Worm (Caenorhabditis elegans) whole organism, L2 larva: Measurements from ENCODE around the gene pgp-11.

ENCODE experiments used
- ceh-82 ChIP-seq: fragments of 150-350 bp; optimal IDR thresholded peaks from 2 replicates; lab custom pipeline; 2014; ENCODE audit warnings: missing biosample characterization, missing genetic modification characterization
- egl-27 ChIP-seq: sonication (generic microtip); optimal IDR thresholded peaks from 3 replicates; lab custom pipeline; 2017; ENCODE audit warnings: missing biosample characterization, missing genetic modification reagents, missing genetic modification characterization
- lin-13 ChIP-seq: fragments of 150-350 bp; optimal IDR thresholded peaks from 2 replicates; lab custom pipeline; 2014; ENCODE audit warnings: missing biosample characterization, missing genetic modification reagents, missing genetic modification characterization
- mab-5 ChIP-seq: fragments of 150-350 bp; optimal IDR thresholded peaks from 2 replicates; lab custom pipeline; 2014; ENCODE audit warnings: missing biosample characterization, missing genetic modification characterization
- mdl-1 ChIP-seq, 2 experiments: fragments of 150-350 bp in 1 of 2; sonication (generic microtip) in 1 of 2; optimal IDR thresholded peaks; 2 replicates each; lab custom pipeline; 2017; ENCODE audit warnings: missing biosample characterization in 2 of 2, missing genetic modification characterization in 2 of 2
- nhr-10 ChIP-seq: sonication (generic microtip); optimal IDR thresholded peaks from 2 replicates; lab custom pipeline; 2017; ENCODE audit warnings: missing biosample characterization, missing genetic modification characterization
- nhr-129 ChIP-seq: fragments of 150-350 bp; optimal IDR thresholded peaks from 2 replicates; lab custom pipeline; 2014; ENCODE audit warnings: missing biosample characterization, missing genetic modification characterization
- nhr-25 ChIP-seq: fragments of 150-350 bp; sonication (generic microtip); optimal IDR thresholded peaks from 3 replicates; lab custom pipeline; 2014; ENCODE audit warnings: missing biosample characterization, missing genetic modification characterization
- snpc-4 ChIP-seq: fragments of 150-350 bp; optimal IDR thresholded peaks from 2 replicates; lab custom pipeline; 2014; ENCODE audit warnings: missing biosample characterization, missing genetic modification characterization
- unc-62 ChIP-seq: fragments of 150-350 bp; optimal IDR thresholded peaks from 2 replicates; lab custom pipeline; 2014; ENCODE audit warnings: missing biosample characterization, missing genetic modification reagents, missing genetic modification characterization
- ztf-11 ChIP-seq: sonication (generic microtip); optimal IDR thresholded peaks from 2 replicates; lab custom pipeline; 2017; ENCODE audit warnings: missing biosample characterization, missing genetic modification characterization
- ztf-4 ChIP-seq: fragments of 150-350 bp; optimal IDR thresholded peaks from 2 replicates; lab custom pipeline; 2014; ENCODE audit warnings: missing biosample characterization, missing genetic modification characterization

DNA sequence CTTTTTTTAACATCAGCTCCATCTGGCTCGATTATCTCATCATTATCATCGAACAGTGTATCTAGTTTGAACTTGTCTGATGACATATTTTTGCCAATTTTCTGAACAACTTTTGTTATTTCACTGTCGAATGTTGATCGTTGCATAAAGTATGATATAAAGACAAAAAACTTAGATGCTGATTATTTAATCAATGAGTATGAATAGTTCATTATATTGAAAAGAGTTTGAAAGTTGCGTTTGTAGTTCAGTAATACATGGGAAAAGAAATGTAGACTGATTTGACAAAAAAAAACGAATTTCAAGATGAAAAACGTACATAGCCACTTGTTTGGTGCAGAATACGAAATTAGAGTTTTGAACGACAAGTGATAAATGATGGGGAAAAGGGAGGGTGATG lies 18.4 kb upstream of the pgp-11 start, which contains the start of gene hda-2:
- no peak for TF ChIP-seq nhr-129
- TF ChIP-seq ztf-4 (tag; lab: Kevin White, UChicago), result no peak
- no peak for TF ChIP-seq nhr-10
- TF ChIP-seq mab-5 (tag; lab: Kevin White, UChicago), result no peak
- TF ChIP-seq ceh-82 (tag; lab: Kevin White, UChicago), result no peak
- no peak for TF ChIP-seq egl-27 (tag; lab: Kevin White, UChicago)
- no peak for TF ChIP-seq lin-13
- no peak for TF ChIP-seq snpc-4 (tag; lab: Kevin White, UChicago)
- TF ChIP-seq unc-62, result no peak
- TF ChIP-seq ztf-11 (tag; lab: Kevin White, UChicago), result no peak
- no peak for TF ChIP-seq nhr-25 (tag; lab: Kevin White, UChicago)
- no peak for TF ChIP-seq mdl-1 (tag; optimal IDR thresholded peaks at IDR 0.05; lab: Kevin White, UChicago)
